Fruit fly (Drosophila melanogaster) whole organism, embryonic: Measurements from ENCODE around the gene CG8097.

ENCODE experiments used
- Adf1 ChIP-seq: fragments of 200-800 bp; sonication (Bioruptor generic); IDR thresholded peaks from 2 replicates; pipeline ENCODE4 v1.3.6; 2022; ENCODE audit warnings: missing biosample characterization, missing genetic modification characterization
- BEAF-32 ChIP-seq: fragments of 200-800 bp; sonication (Bioruptor generic); optimal IDR thresholded peaks from 3 replicates; lab custom pipeline; 2017; ENCODE audit warnings: missing biosample characterization, missing genetic modification characterization, mild to moderate bottlenecking, moderate library complexity, missing genetic modification reagents
- CG11695 ChIP-seq: fragments of 200-800 bp; sonication (Bioruptor generic); IDR thresholded peaks from 3 replicates; pipeline ENCODE4 v1.3.6; 2022; ENCODE audit warnings: missing biosample characterization, missing genetic modification characterization
- CG12104 ChIP-seq: fragments of 200-800 bp; sonication (Bioruptor generic); optimal IDR thresholded peaks from 3 replicates; lab custom pipeline; 2016; ENCODE audit warnings: missing biosample characterization, missing genetic modification characterization
- CG14014 ChIP-seq: fragments of 200-800 bp; sonication (Bioruptor generic); IDR thresholded peaks from 2 replicates; pipeline ENCODE4 v1.3.6; 2022; ENCODE audit warnings: missing biosample characterization, missing genetic modification characterization
- CG15073 ChIP-seq: fragments of 200-800 bp; sonication (Bioruptor generic); optimal IDR thresholded peaks from 2 replicates; lab custom pipeline; 2016; ENCODE audit warnings: missing biosample characterization, missing genetic modification characterization
- CG15479 ChIP-seq: fragments of 200-800 bp; sonication (Bioruptor generic); optimal IDR thresholded peaks from 3 replicates; lab custom pipeline; 2019; ENCODE audit warnings: missing biosample characterization, mild to moderate bottlenecking, missing genetic modification characterization, moderate library complexity
- CG15514 ChIP-seq: fragments of 200-800 bp; sonication (Bioruptor generic); optimal IDR thresholded peaks from 3 replicates; lab custom pipeline; 2017; ENCODE audit warnings: missing biosample characterization, missing genetic modification characterization, mild to moderate bottlenecking, moderate library complexity, missing genetic modification reagents
- CG17186 ChIP-seq: fragments of 200-800 bp; sonication (Bioruptor generic); optimal IDR thresholded peaks from 3 replicates; lab custom pipeline; 2017; ENCODE audit warnings: missing biosample characterization, missing genetic modification reagents, missing genetic modification characterization
- CG18011 ChIP-seq: fragments of 200-800 bp; sonication (Bioruptor generic); optimal IDR thresholded peaks from 2 replicates; lab custom pipeline; 2017; ENCODE audit warnings: missing biosample characterization, missing genetic modification characterization, mild to moderate bottlenecking, moderate library complexity, missing genotype
- CG18476 ChIP-seq: fragments of 200-800 bp; sonication (Bioruptor generic); optimal IDR thresholded peaks from 2 replicates; lab custom pipeline; 2016; ENCODE audit warnings: missing biosample characterization, mild to moderate bottlenecking, missing genetic modification characterization
- CG2712 ChIP-seq: fragments of 200-800 bp; optimal IDR thresholded peaks from 3 replicates; lab custom pipeline; 2019; ENCODE audit warnings: missing biosample characterization, mild to moderate bottlenecking, missing genetic modification characterization, moderate library complexity
- CG2875 ChIP-seq: fragments of 200-800 bp; sonication (Bioruptor generic); optimal IDR thresholded peaks from 2 replicates; lab custom pipeline; 2017; ENCODE audit warnings: missing biosample characterization, mild to moderate bottlenecking, missing genetic modification characterization, missing genetic modification reagents
- CG2889 ChIP-seq: fragments of 200-800 bp; sonication (Bioruptor generic); IDR thresholded peaks from 3 replicates; pipeline ENCODE4 v1.3.6; 2022; ENCODE audit warnings: missing biosample characterization, missing genetic modification characterization
- CG3995 ChIP-seq: fragments of 200-800 bp; sonication (Bioruptor generic); optimal IDR thresholded peaks from 3 replicates; lab custom pipeline; 2016; ENCODE audit warnings: missing biosample characterization, missing genetic modification characterization
- CG4282 ChIP-seq: fragments of 200-800 bp; sonication (Bioruptor generic); optimal IDR thresholded peaks from 2 replicates; lab custom pipeline; 2016; ENCODE audit warnings: missing biosample characterization, missing genetic modification characterization
- CG4328 ChIP-seq: fragments of 200-800 bp; sonication (Bioruptor generic); optimal IDR thresholded peaks from 3 replicates; lab custom pipeline; 2017; ENCODE audit warnings: missing biosample characterization, missing genetic modification reagents, missing genetic modification characterization
- CG4424 ChIP-seq: fragments of 200-800 bp; sonication (Bioruptor generic); optimal IDR thresholded peaks from 3 replicates; lab custom pipeline; 2016; ENCODE audit warnings: missing biosample characterization, missing genetic modification characterization
- CG6175 ChIP-seq: fragments of 200-800 bp; sonication (Bioruptor generic); IDR thresholded peaks from 3 replicates; pipeline ENCODE4 v1.3.6; 2022; ENCODE audit warnings: missing biosample characterization, missing genetic modification characterization
- CG6654 ChIP-seq: fragments of 200-800 bp; sonication (Bioruptor generic); optimal IDR thresholded peaks from 2 replicates; lab custom pipeline; 2017; ENCODE audit warnings: missing biosample characterization, mild to moderate bottlenecking, missing genetic modification characterization
- CG7556 ChIP-seq: fragments of 200-800 bp; sonication (Bioruptor generic); optimal IDR thresholded peaks from 2 replicates; lab custom pipeline; 2017; ENCODE audit warnings: missing biosample characterization, mild to moderate bottlenecking, missing genetic modification characterization
- CG7987 ChIP-seq: fragments of 200-800 bp; sonication (Bioruptor generic); optimal IDR thresholded peaks from 2 replicates; lab custom pipeline; 2018; ENCODE audit warnings: missing biosample characterization, mild to moderate bottlenecking, missing genetic modification characterization, moderate library complexity
- CG8281 ChIP-seq: fragments of 200-800 bp; sonication (Bioruptor generic); optimal IDR thresholded peaks from 2 replicates; lab custom pipeline; 2018; ENCODE audit warnings: missing biosample characterization, mild to moderate bottlenecking, missing genetic modification characterization, moderate library complexity
- CG8924 ChIP-seq: fragments of 200-800 bp; optimal IDR thresholded peaks from 3 replicates; lab custom pipeline; 2019; ENCODE audit warnings: missing biosample characterization, mild to moderate bottlenecking, missing genetic modification characterization, moderate library complexity
- CG9215 ChIP-seq: fragments of 200-800 bp; sonication (Bioruptor generic); IDR thresholded peaks from 2 replicates; pipeline ENCODE4 v1.3.6; 2022; ENCODE audit warnings: missing biosample characterization, missing genetic modification characterization
- CG9437 ChIP-seq: fragments of 200-800 bp; sonication (Bioruptor generic); optimal IDR thresholded peaks from 2 replicates; lab custom pipeline; 2018; ENCODE audit warnings: missing biosample characterization, mild to moderate bottlenecking, missing genetic modification characterization
- CG9797 ChIP-seq: fragments of 200-800 bp; sonication (Bioruptor generic); optimal IDR thresholded peaks from 3 replicates; lab custom pipeline; 2018; ENCODE audit warnings: missing biosample characterization, mild to moderate bottlenecking, missing genetic modification characterization
- HHEX ChIP-seq: fragments of 200-800 bp; sonication (Bioruptor generic); optimal IDR thresholded peaks from 3 replicates; lab custom pipeline; 2017; ENCODE audit warnings: missing biosample characterization, mild to moderate bottlenecking, missing genetic modification characterization, missing genetic modification reagents
- HLH54F ChIP-seq: fragments of 200-800 bp; sonication (Bioruptor generic); optimal IDR thresholded peaks from 3 replicates; lab custom pipeline; 2016; ENCODE audit warnings: missing biosample characterization, missing genetic modification characterization
- HLHmδ ChIP-seq: fragments of 200-800 bp; sonication (Bioruptor generic); optimal IDR thresholded peaks from 2 replicates; lab custom pipeline; 2018; ENCODE audit warnings: missing biosample characterization, mild to moderate bottlenecking, missing genetic modification characterization, moderate library complexity
- Hmx ChIP-seq: fragments of 200-800 bp; sonication (Bioruptor generic); optimal IDR thresholded peaks from 2 replicates; lab custom pipeline; 2016; ENCODE audit warnings: missing biosample characterization, missing genetic modification characterization
- MESR4 ChIP-seq: fragments of 200-800 bp; sonication (Bioruptor generic); optimal IDR thresholded peaks from 2 replicates; lab custom pipeline; 2018; ENCODE audit warnings: missing biosample characterization, mild to moderate bottlenecking, missing genetic modification characterization, moderate library complexity
- Rx ChIP-seq: fragments of 200-800 bp; sonication (Bioruptor generic); IDR thresholded peaks from 2 replicates; pipeline ENCODE4 v1.3.6; 2022; ENCODE audit warnings: missing biosample characterization, missing genetic modification characterization
- Xbp1 ChIP-seq: fragments of 200-800 bp; sonication (Bioruptor generic); optimal IDR thresholded peaks from 3 replicates; lab custom pipeline; 2016; ENCODE audit warnings: missing biosample characterization, mild to moderate bottlenecking, missing genetic modification characterization
- cad ChIP-seq: fragments of >200 bp; optimal IDR thresholded peaks from 2 replicates; lab custom pipeline; 2017; ENCODE audit warnings: missing biosample characterization, missing genetic modification characterization
- chinmo ChIP-seq: fragments of 200-800 bp; sonication (Bioruptor generic); IDR thresholded peaks from 4 replicates; pipeline ENCODE4 v1.3.6; 2022; ENCODE audit warnings: missing biosample characterization, missing genetic modification characterization; ENCODE audit not compliant: partially characterized antibody
- da ChIP-seq: fragments of 200-800 bp; sonication (Bioruptor generic); optimal IDR thresholded peaks from 2 replicates; lab custom pipeline; 2016; ENCODE audit warnings: missing biosample characterization, missing genetic modification characterization
- eyg ChIP-seq: fragments of 200-800 bp; sonication (Bioruptor generic); optimal IDR thresholded peaks from 3 replicates; lab custom pipeline; 2016; ENCODE audit warnings: missing biosample characterization, missing genetic modification characterization
- fru ChIP-seq: fragments of >200 bp; optimal IDR thresholded peaks from 2 replicates; lab custom pipeline; 2017
- hb ChIP-seq: fragments of 200-800 bp; sonication (Bioruptor generic); IDR thresholded peaks from 3 replicates; pipeline ENCODE4 v1.3.6; 2022; ENCODE audit warnings: missing biosample characterization, missing genetic modification characterization; ENCODE audit not compliant: partially characterized antibody
- jigr1 ChIP-seq: fragments of 200-800 bp; sonication (Bioruptor generic); IDR thresholded peaks from 3 replicates; pipeline ENCODE4 v1.3.6; 2022; ENCODE audit warnings: missing biosample characterization, missing genetic modification characterization
- jing ChIP-seq: fragments of 200-800 bp; sonication (Bioruptor generic); optimal IDR thresholded peaks from 2 replicates; lab custom pipeline; 2018; ENCODE audit warnings: missing biosample characterization, mild to moderate bottlenecking, missing genetic modification characterization
- lov ChIP-seq, 2 experiments: fragments of 200-800 bp in 1 of 2; fragments of >200 bp in 1 of 2; sonication (Bioruptor generic) in 1 of 2; IDR thresholded peaks in 1 of 2; optimal IDR thresholded peaks in 1 of 2; 2 replicates in 1 of 2; 3 replicates in 1 of 2; pipeline versions ENCODE4 v1.3.6 to Lab custom; 2017 to 2022; ENCODE audit warnings: missing biosample characterization in 1 of 2, missing genetic modification characterization in 1 of 2
- mam ChIP-seq: fragments of 200-800 bp; sonication (Bioruptor generic); optimal IDR thresholded peaks from 3 replicates; lab custom pipeline; 2016; ENCODE audit warnings: missing biosample characterization, missing genetic modification characterization
- peb ChIP-seq: fragments of 200-800 bp; sonication (Bioruptor generic); IDR thresholded peaks from 2 replicates; pipeline ENCODE4 v1.3.6; 2022; ENCODE audit warnings: missing biosample characterization, missing genetic modification characterization
- repo ChIP-seq: fragments of 200-800 bp; sonication (Bioruptor generic); optimal IDR thresholded peaks from 2 replicates; lab custom pipeline; 2016; ENCODE audit warnings: missing biosample characterization, missing genetic modification characterization
- tgo ChIP-seq: fragments of 200-800 bp; sonication (Bioruptor generic); IDR thresholded peaks from 3 replicates; pipeline ENCODE4 v1.3.6; 2022; ENCODE audit warnings: missing biosample characterization, missing genetic modification characterization
- tio ChIP-seq: fragments of 200-800 bp; sonication (Bioruptor generic); optimal IDR thresholded peaks from 2 replicates; lab custom pipeline; 2017; ENCODE audit warnings: missing biosample characterization, missing genetic modification characterization, inconsistent platforms
- usp ChIP-seq: fragments of >200 bp; optimal IDR thresholded peaks from 2 replicates; lab custom pipeline; 2017; ENCODE audit warnings: missing biosample characterization, missing genetic modification characterization
- zen2 ChIP-seq: fragments of 200-800 bp; sonication (Bioruptor generic); IDR thresholded peaks from 3 replicates; pipeline ENCODE4 v1.3.6; 2022; ENCODE audit warnings: missing biosample characterization, missing genetic modification characterization; ENCODE audit not compliant: partially characterized antibody

The CG8097 gene

dm6 chrX:15549055-15549454 is 33.9 kb upstream of the CG8097 start (continued):
- TF ChIP-seq CG4328 (GFP tag; lab: Kevin White, UChicago) (peak; percentile 23), da (GFP tag; lab: Kevin White, UChicago) (peak; percentile 36), HHEX (GFP tag; lab: Kevin White, UChicago) (peak; percentile 74), Adf1 (GFP tag; lab: Robert Waterston, UW) (peak; percentile 41; the same call in 1 of the 2 replicates), CG18476 (peak; percentile 69), CG7987 (GFP tag; lab: Kevin White, UChicago) (no peak), hb (GFP tag; lab: Robert Waterston, UW) (no peak), CG7556 (GFP tag; lab: Kevin White, UChicago) (peak; percentile 79), CG9797 (no peak), peb (peak; percentile 32; the same call in 1 of the 2 replicates), HLHmδ (no peak), repo (GFP tag; lab: Kevin White, UChicago) (peak; percentile 36), CG2875 (GFP tag; lab: Kevin White, UChicago) (peak; percentile 65), eyg (peak; percentile 36), CG11695 (GFP tag; lab: Robert Waterston, UW) (peak; percentile 75; the same call in 2 of the 3 replicates), lov (optimal IDR thresholded peaks at IDR 0.05; lab: Kevin White, UChicago) (no peak), lov (GFP tag; IDR thresholded peaks at IDR 0.05; lab: Robert Waterston, UW) (no peak), CG12104 (GFP tag; lab: Kevin White, UChicago) (peak; percentile 58), CG15073 (no peak), zen2 (GFP tag; lab: Robert Waterston, UW) (no peak), CG17186 (GFP tag; lab: Kevin White, UChicago) (no peak), jing (GFP tag; lab: Kevin White, UChicago) (peak; percentile 3), Rx (GFP tag; lab: Robert Waterston, UW) (0 out of 2 replicates have a peak, but pooled peaks have one; percentile 8), CG15514 (peak; percentile 57), CG4424 (peak; percentile 69), Hmx (GFP tag; lab: Kevin White, UChicago) (peak; percentile 29), fru (lab: Kevin White, UChicago) (no peak), BEAF-32 (GFP tag; lab: Kevin White, UChicago) (no peak), CG14014 (GFP tag; lab: Robert Waterston, UW) (peak; percentile 75), CG15479 (no peak), CG3995 (GFP tag; lab: Kevin White, UChicago) (no peak), CG6175 (GFP tag; lab: Robert Waterston, UW) (peak; percentile 54; the same call in 1 of the 3 replicates), mam (peak; percentile 75), cad (GFP tag; lab: Kevin White, UChicago) (no peak), CG6654 (GFP tag; lab: Kevin White, UChicago) (no peak), CG2712 (tag; lab: Kevin White, UChicago) (peak; percentile 82), CG2889 (GFP tag; lab: Robert Waterston, UW) (peak; percentile 62; the same call in 2 of the 3 replicates), usp (no peak), chinmo (GFP tag; lab: Robert Waterston, UW) (no peak), CG18011 (GFP tag; lab: Kevin White, UChicago) (peak; percentile 42), jigr1 (peak; percentile 44; the same call in 1 of the 3 replicates), tio (GFP tag; lab: Kevin White, UChicago) (peak; percentile 68), CG9215 (GFP tag; lab: Robert Waterston, UW) (peak; percentile 94), CG8281 (tag; lab: Kevin White, UChicago) (peak; percentile 55), tgo (GFP tag; lab: Robert Waterston, UW) (peak; percentile 77; the same call in 2 of the 3 replicates), MESR4 (GFP tag; lab: Kevin White, UChicago) (no peak), CG8924 (tag; lab: Kevin White, UChicago) (peak; percentile 81), CG4282 (peak; percentile 12), CG9437 (GFP tag; lab: Kevin White, UChicago) (peak; percentile 58), HLH54F (GFP tag; lab: Kevin White, UChicago) (peak; percentile 64), Xbp1 (peak; percentile 71)
